Worm (Caenorhabditis elegans): ENCODE results near the gene ZK1073.1.

ZK1073.1 gene

ce11 chrX:16143853-16144252 lies 15.2 kb upstream of the ZK1073.1 start:
- no peak for TF ChIP-seq unc-62 (GFP tag; optimal IDR thresholded peaks at IDR 0.05)

DNA sequence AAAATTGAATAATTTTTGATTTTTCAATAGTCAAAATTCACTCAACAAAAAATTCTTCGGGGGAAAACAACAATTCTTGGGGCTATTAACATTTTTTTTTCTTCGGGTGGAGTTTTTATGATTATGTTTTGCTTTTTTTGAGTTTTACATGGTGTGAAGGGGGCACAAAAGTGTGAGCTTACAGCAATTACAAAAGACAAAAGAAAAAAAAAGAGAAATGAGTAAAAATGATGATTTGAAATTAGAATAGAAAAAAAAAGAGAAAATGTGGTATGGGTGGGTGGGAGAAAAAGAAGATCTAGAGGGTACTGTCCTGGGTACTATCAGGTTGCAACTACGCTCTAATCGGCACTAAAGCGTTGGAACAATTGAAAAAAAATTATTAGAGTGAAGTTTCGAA lies 12.2 kb upstream of the ZK1073.1 start:
- TF ChIP-seq unc-62 (GFP tag; optimal IDR thresholded peaks at IDR 0.05) = no peak

ce11 chrX:16133815-16134214 lies 5.2 kb upstream of the ZK1073.1 start:
- TF ChIP-seq unc-62 (GFP tag; optimal IDR thresholded peaks at IDR 0.05) = no peak

DNA sequence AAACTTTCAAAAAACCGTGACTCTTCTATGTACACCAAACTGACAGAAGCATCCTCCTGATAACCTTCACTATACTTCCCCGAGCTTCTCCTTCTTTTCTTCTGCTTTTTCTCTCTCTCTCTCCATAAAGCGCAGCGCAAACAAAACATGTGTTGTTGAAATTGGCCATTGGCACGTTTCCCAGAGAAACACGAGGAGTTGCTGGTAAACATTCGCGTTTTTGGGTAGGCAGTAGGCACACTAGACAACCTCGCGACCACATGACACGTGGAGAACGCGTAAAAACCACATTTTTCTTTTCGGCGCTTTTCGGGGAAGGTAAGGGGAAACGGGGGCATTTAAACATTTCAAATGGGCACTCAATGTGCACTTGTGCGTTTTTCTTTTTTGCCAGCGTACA lies 2.4 kb upstream of the ZK1073.1 start:
- no peak for TF ChIP-seq unc-62 (GFP tag; optimal IDR thresholded peaks at IDR 0.05)

ce11 chrX:16130213-16130612 lies 1.5 kb upstream of the ZK1073.1 start:
- no peak for TF ChIP-seq unc-62 (GFP tag; optimal IDR thresholded peaks at IDR 0.05)

DNA sequence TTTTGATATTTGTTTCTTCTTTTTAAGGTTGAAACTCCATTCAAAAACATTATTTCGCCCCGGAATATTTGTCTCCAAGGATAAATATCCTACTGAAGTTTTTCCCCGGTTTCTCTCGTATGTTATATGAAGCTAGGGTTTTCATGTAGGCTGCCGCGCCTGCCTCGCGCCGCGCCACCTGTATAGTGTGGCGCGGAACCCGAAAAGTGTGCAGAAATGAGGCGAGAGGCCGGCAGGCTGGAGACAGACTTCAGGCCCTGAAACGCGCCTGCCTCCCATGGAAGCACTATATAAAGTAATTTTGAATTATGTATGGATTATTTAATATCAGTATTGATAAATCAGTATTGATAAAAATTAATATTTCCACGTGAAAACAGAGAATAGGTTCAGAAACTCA lies 3.9 kb downstream of the ZK1073.1 start:
- TF ChIP-seq unc-62 (GFP tag; optimal IDR thresholded peaks at IDR 0.05) = no peak

ce11 chrX:16124290-16124689 lies 4.4 kb downstream of the ZK1073.1 start:
- no peak for TF ChIP-seq unc-62 (GFP tag; optimal IDR thresholded peaks at IDR 0.05)

- no peak for TF ChIP-seq unc-62 (GFP tag; optimal IDR thresholded peaks at IDR 0.05)
Observed at ce11 chrX:16122628-16123027, 6.0 kb downstream of the ZK1073.1 start.

ce11 chrX:16117618-16118017 lies 11.0 kb downstream of the ZK1073.1 start:
- TF ChIP-seq unc-62 (GFP tag; optimal IDR thresholded peaks at IDR 0.05) = no peak

DNA sequence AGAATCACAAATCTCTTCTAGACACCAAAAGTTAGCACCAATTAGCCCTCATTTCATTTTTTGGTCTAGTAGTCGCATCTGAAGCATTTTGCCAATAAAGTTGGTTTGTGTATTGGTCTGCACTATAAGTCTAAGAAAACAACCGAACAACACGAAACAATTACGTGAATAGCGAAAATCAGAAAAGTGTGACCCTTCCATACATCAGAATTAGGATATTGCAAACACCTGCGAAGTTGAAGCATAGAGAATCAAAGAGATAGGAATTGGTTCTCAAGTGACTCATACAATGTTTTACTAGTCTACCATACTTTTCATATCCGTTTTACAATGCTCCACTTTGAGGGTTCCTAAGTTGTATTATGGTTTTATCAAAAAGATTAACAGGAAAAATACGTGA lies 11.5 kb downstream of the ZK1073.1 start:
- TF ChIP-seq unc-62 (GFP tag; optimal IDR thresholded peaks at IDR 0.05) = no peak

DNA sequence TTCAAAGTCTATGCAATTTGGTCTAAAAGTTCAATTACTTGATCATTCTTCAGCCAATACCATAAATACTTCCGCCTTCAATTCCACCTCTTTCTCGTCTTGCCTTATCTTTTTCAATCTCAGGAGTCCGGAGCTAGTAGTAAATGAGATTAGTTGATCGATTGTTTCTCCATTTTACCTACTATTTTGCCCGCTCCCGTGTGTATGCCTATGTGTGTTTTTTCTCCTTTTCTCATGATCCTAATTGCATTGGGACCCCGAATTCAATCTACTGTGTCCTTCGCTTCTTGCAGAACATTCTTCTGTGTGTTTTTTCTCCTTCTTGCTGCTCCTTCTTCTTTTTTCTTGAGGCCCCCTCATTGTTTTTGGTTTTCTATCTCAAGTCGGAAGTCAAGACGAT lies 12.4 kb downstream of the ZK1073.1 start:
- TF ChIP-seq unc-62 (GFP tag; optimal IDR thresholded peaks at IDR 0.05) = no peak

- TF ChIP-seq unc-62 (GFP tag; optimal IDR thresholded peaks at IDR 0.05) = no peak
Observed at ce11 chrX:16113996-16114395, 14.7 kb downstream of the ZK1073.1 start.

ce11 chrX:16112923-16113322 lies 15.7 kb downstream of the ZK1073.1 start:
- TF ChIP-seq unc-62 (GFP tag; optimal IDR thresholded peaks at IDR 0.05) = no peak

DNA sequence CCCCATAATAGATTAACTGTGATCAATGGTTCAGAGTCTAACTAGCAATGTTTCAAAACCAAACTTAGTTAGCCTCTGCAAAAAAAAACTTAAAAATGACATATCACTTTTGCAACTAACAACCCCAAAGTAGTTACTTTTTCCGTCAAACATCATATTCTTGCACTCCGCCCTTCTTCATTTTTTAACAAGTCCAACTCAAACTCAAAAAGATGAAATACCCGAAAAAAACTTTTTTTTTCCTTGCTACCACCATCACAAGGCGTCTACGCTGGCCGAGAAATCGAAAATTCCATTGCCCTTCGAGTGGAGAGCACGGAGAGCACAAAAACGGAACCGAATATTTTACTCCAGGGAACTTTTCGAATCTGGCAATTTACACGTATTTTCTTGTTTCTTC lies 22.8 kb downstream of the ZK1073.1 start:
- TF ChIP-seq unc-62 (GFP tag; optimal IDR thresholded peaks at IDR 0.05) = no peak

DNA sequence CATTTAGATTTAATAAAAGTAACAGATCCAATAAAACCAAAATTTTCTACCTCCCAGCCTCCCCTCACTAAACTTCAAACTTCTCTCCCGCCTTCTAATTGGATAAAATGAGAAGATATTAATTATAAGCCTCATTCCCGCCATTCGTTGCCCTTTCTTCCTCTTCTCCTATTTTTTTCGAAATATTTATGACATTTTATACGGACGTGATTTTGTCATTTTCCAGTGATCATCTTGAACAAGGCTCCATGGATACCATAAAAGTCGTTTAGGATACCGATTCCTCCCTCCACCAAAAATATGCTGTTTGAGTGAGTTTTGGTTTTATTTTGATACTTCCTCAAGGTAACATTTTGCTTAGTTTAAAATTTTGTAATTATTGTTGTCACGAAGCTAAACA lies 25.3 kb downstream of the ZK1073.1 start, which contains the start of gene ZK1073.2:
TSS of gene ZK1073.2 (plus strand) at position 301 of the 400 bp plus-strand sequence.
- no peak for TF ChIP-seq unc-62 (GFP tag; optimal IDR thresholded peaks at IDR 0.05)

DNA sequence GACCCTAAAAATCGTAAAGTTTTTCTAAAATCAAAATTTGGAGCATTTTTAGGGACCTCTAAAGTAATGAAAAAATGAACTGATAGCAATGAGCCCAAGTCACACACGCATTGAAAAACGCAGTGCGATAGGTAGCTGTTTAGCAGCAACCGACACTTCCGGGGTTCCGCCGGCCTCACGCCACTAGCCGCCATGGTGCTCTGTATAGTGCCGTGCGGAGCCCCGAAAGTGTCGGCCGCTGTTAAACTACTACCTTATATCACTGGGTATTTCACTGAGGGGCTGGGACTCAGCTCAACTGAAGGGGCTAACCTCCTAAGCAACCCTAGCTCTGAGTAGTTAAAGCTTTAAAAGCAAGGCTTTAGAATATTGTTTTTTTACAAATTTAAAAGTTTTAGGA lies 29.4 kb downstream of the ZK1073.1 start:
- no peak for TF ChIP-seq unc-62 (GFP tag; optimal IDR thresholded peaks at IDR 0.05)

DNA sequence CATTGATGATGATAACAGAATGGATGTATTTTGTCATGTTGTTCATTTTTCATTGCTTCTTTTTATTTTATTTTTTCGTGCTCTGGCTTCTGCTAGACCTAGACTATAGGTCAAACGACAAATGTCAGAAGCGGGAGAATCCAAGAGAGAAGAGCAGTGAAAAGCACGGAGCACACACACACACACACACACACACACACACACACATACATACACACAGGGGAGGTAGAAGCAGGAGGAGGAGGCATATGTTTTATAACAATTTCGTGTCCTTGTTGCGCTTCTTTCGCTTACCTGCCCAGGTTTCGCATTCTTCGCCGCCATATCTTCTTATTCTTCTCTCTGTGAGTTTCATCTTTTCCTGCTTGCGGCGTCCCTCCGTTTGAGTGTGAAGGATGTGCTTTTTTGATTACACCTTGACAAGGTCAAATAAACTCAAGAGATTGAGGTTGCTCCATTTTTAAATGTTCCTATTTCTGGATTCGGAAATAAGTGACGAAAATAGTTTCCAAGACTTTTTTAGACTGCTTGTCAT lies 30.5 kb downstream of the ZK1073.1 start:
- TF ChIP-seq unc-62 (GFP tag; optimal IDR thresholded peaks at IDR 0.05) = no peak

- TF ChIP-seq unc-62 (GFP tag; optimal IDR thresholded peaks at IDR 0.05) = no peak
Observed at ce11 chrX:16094370-16094769, 34.3 kb downstream of the ZK1073.1 start, which contains the start of gene C30F2.5. TSS of gene C30F2.5 (plus strand) at chrX:16094670.
